Worm (Caenorhabditis elegans): ENCODE data around the gene ceh-31.

Gene ceh-31

DNA sequence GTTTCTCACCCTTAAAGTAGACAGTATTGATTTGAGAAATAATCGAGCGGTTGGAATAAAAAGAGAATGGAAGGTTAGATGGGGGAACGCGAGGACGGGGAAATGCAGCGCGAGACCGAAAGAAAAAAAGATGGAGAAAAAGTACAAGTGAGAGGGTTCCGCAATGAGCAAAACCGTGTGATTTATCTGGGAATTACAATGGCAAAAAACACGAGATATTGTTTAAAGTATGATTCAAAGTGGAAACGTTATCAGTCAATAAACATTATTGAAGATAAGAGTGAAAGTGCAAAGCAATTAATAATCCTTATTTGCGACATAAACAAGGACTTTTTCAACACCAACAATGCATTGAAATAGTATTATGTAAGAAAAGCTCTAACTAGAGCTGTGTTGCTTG is 31.9 kb upstream of the ceh-31 start, which contains the start of gene ztf-13:
TSS of gene ztf-13 (minus strand) at position 11 of the 400 bp plus-strand sequence.
- TF ChIP-seq nhr-25 (tag; optimal IDR thresholded peaks at IDR 0.05; ENCODE audit: borderline replicate concordance, insufficient read depth) (no peak), cey-2 (tag; optimal IDR thresholded peaks at IDR 0.05; ENCODE audit: borderline replicate concordance, insufficient read depth) (no peak), zip-2 (tag; optimal IDR thresholded peaks at IDR 0.05) (no peak), nhr-6 (tag; optimal IDR thresholded peaks at IDR 0.05) (peak; percentile 75), hlh-30 (tag; optimal IDR thresholded peaks at IDR 0.05; ENCODE audit: insufficient read depth) (peak; percentile 89), lim-7 (GFP tag; IDR thresholded peaks at IDR 0.05) (no peak), lin-29 (GFP tag; IDR thresholded peaks at IDR 0.05) (no peak), F10B5.3 (tag; optimal IDR thresholded peaks at IDR 0.05) (no peak), snpc-1.2 (GFP tag; IDR thresholded peaks at IDR 0.05) (no peak), mdl-1 (tag; optimal IDR thresholded peaks at IDR 0.05) (peak in 1 of 2 experiments; percentile 62), egl-27 (tag; optimal IDR thresholded peaks at IDR 0.05) (no peak), T20F7.1 (GFP tag; optimal IDR thresholded peaks at IDR 0.05) (peak; percentile 42), egl-43 (GFP tag; IDR thresholded peaks at IDR 0.05) (no peak), spr-1 (tag; optimal IDR thresholded peaks at IDR 0.05) (no peak), tra-1 (GFP tag; IDR thresholded peaks at IDR 0.05) (no peak), nhr-77 (tag; optimal IDR thresholded peaks at IDR 0.05) (peak; percentile 90), attf-4 (tag; optimal IDR thresholded peaks at IDR 0.05) (no peak), lin-1 (GFP tag; IDR thresholded peaks at IDR 0.05) (no peak), unc-62 (GFP tag; optimal IDR thresholded peaks at IDR 0.05 in 1 of 2) (peak in 1 of 2 experiments; percentile 79), unc-62 (tag; optimal IDR thresholded peaks at IDR 0.05) (no peak), ceh-82 (tag; optimal IDR thresholded peaks at IDR 0.05) (no peak), F37D6.2 (tag; optimal IDR thresholded peaks at IDR 0.05) (no peak), snpc-4 (tag; optimal IDR thresholded peaks at IDR 0.05) (no peak), aly-2 (tag; optimal IDR thresholded peaks at IDR 0.05) (no peak), ZK546.5 (tag; optimal IDR thresholded peaks at IDR 0.05) (no peak), saeg-2 (GFP tag; IDR thresholded peaks at IDR 0.05) (no peak), ceh-62 (tag; optimal IDR thresholded peaks at IDR 0.05) (no peak), ctbp-1 (GFP tag; IDR thresholded peaks at IDR 0.05) (no peak), nhr-28 (tag; optimal IDR thresholded peaks at IDR 0.05) (peak; percentile 67), pqm-1 (tag; optimal IDR thresholded peaks at IDR 0.05) (peak; percentile 39), mxl-2 (GFP tag; conservative IDR thresholded peaks at IDR 0.05) (no peak), skn-1 (tag; optimal IDR thresholded peaks at IDR 0.05) (no peak), madf-5 (GFP tag; IDR thresholded peaks at IDR 0.05) (no peak), gei-8 (GFP tag; optimal IDR thresholded peaks at IDR 0.05) (no peak), hlh-11 (tag; optimal IDR thresholded peaks at IDR 0.05) (peak; percentile 61), Y5F2A.4 (GFP tag; optimal IDR thresholded peaks at IDR 0.05) (no peak), mep-1 (tag; optimal IDR thresholded peaks at IDR 0.05) (peak; percentile 69), Y48G9A.11 (GFP tag; IDR thresholded peaks at IDR 0.05) (no peak), nhr-111 (GFP tag; optimal IDR thresholded peaks at IDR 0.05) (no peak), dmd-6 (GFP tag; IDR thresholded peaks at IDR 0.05) (peak; percentile 50), set-16 (GFP tag; IDR thresholded peaks at IDR 0.05) (no peak), Y105C5A.15 (GFP tag; IDR thresholded peaks at IDR 0.05) (no peak), nhr-10 (tag; optimal IDR thresholded peaks at IDR 0.05) (no peak), ZK337.2 (GFP tag; IDR thresholded peaks at IDR 0.05) (no peak), sdz-12 (GFP tag; optimal IDR thresholded peaks at IDR 0.05) (no peak), nhr-102 (tag; optimal IDR thresholded peaks at IDR 0.05) (no peak), hif-1 (tag; optimal IDR thresholded peaks at IDR 0.05) (no peak), zag-1 (tag; optimal IDR thresholded peaks at IDR 0.05) (no peak), arid-1 (GFP tag; conservative IDR thresholded peaks at IDR 0.05) (no peak), zip-11 (GFP tag; IDR thresholded peaks at IDR 0.05) (no peak), madf-9 (GFP tag; conservative IDR thresholded peaks at IDR 0.05) (no peak), spr-3 (GFP tag; optimal IDR thresholded peaks at IDR 0.05) (no peak)
